Fruit fly (Drosophila melanogaster) whole organism, wandering third instar larva: ENCODE measurements around the gene Tps1.

Experiments used
- Abd-B ChIP-seq: fragments of >200 bp; optimal IDR thresholded peaks from 2 replicates; lab custom pipeline; 2017; ENCODE audit warnings: missing biosample characterization, missing genetic modification characterization
- CG32264 ChIP-seq: fragments of 200-800 bp; sonication (Bioruptor generic); optimal IDR thresholded peaks from 2 replicates; lab custom pipeline; 2016; ENCODE audit warnings: missing biosample characterization, missing genetic modification characterization
- CG9705 ChIP-seq: fragments of 200-800 bp; sonication (Bioruptor generic); optimal IDR thresholded peaks from 2 replicates; lab custom pipeline; 2018; ENCODE audit warnings: missing biosample characterization, mild to moderate bottlenecking, missing genetic modification characterization
- CrebA ChIP-seq: fragments of 200-800 bp; sonication (Bioruptor generic); optimal IDR thresholded peaks from 2 replicates; lab custom pipeline; 2016; ENCODE audit warnings: missing biosample characterization, mild to moderate bottlenecking, missing genetic modification characterization, borderline replicate concordance
- Dfd ChIP-seq: fragments of >200 bp; optimal IDR thresholded peaks from 2 replicates; lab custom pipeline; 2017; ENCODE audit warnings: missing biosample characterization, missing genetic modification characterization
- Dif ChIP-seq: fragments of 200-275, 200-300 bp; sonication (Bioruptor generic); optimal IDR thresholded peaks from 2 replicates; lab custom pipeline; 2018; ENCODE audit warnings: missing biosample characterization, missing genetic modification characterization; ENCODE audit not compliant: partially characterized antibody
- GATAd ChIP-seq: sonication (Bioruptor generic); optimal IDR thresholded peaks from 2 replicates; lab custom pipeline; 2016; ENCODE audit warnings: missing biosample characterization, missing genetic modification characterization
- HLH106 ChIP-seq: fragments of 200-800 bp; optimal IDR thresholded peaks from 3 replicates; lab custom pipeline; 2019; ENCODE audit warnings: missing biosample characterization, mild to moderate bottlenecking, missing genetic modification characterization, moderate library complexity
- Hnf4 ChIP-seq: fragments of 200-800 bp; sonication (Bioruptor generic); optimal IDR thresholded peaks from 2 replicates; lab custom pipeline; 2016; ENCODE audit warnings: missing biosample characterization, mild to moderate bottlenecking, missing genetic modification characterization
- Hr78 ChIP-seq: fragments of >200 bp; optimal IDR thresholded peaks from 2 replicates; lab custom pipeline; 2017; ENCODE audit warnings: missing biosample characterization, missing genetic modification characterization
- Hr83 ChIP-seq: fragments of 200-300 bp; sonication (Bioruptor generic); optimal IDR thresholded peaks from 2 replicates; lab custom pipeline; 2016; ENCODE audit warnings: missing biosample characterization, mild to moderate bottlenecking, missing genetic modification characterization, moderate library complexity; ENCODE audit not compliant: poor library complexity, severe bottlenecking
- Jra ChIP-seq: sonication (Bioruptor generic); optimal IDR thresholded peaks from 2 replicates; lab custom pipeline; 2016; ENCODE audit warnings: missing biosample characterization, missing genetic modification characterization
- Mio ChIP-seq: sonication (Bioruptor generic); optimal IDR thresholded peaks from 2 replicates; lab custom pipeline; 2016; ENCODE audit warnings: missing biosample characterization, missing genetic modification characterization
- Myc ChIP-seq: fragments of >200 bp; optimal IDR thresholded peaks from 2 replicates; lab custom pipeline; 2017
- N ChIP-seq: fragments of >200 bp; optimal IDR thresholded peaks from 2 replicates; lab custom pipeline; 2018; ENCODE audit warnings: missing biosample characterization, missing external identifiers, missing genetic modification characterization
- OdsH ChIP-seq: fragments of 200-800 bp; sonication (Bioruptor generic); optimal IDR thresholded peaks from 2 replicates; lab custom pipeline; 2016; ENCODE audit warnings: missing biosample characterization, mild to moderate bottlenecking, missing genetic modification characterization
- Rel ChIP-seq, 2 experiments: fragments of 200-800 bp; sonication (Bioruptor generic) in 1 of 2; optimal IDR thresholded peaks; 2 replicates in 1 of 2; 3 replicates in 1 of 2; lab custom pipeline; 2016 to 2019; ENCODE audit warnings: mild to moderate bottlenecking in 2 of 2, missing biosample characterization in 2 of 2, missing genetic modification characterization in 2 of 2, moderate library complexity in 1 of 2
- Sp1 ChIP-seq: fragments of 200-800 bp; sonication (Bioruptor generic); optimal IDR thresholded peaks from 3 replicates; lab custom pipeline; 2019; ENCODE audit warnings: missing biosample characterization, mild to moderate bottlenecking, missing genetic modification characterization, moderate library complexity
- Vsx2 ChIP-seq: fragments of 200-300, 225-300 bp; sonication (Bioruptor generic); optimal IDR thresholded peaks from 2 replicates; lab custom pipeline; 2018; ENCODE audit warnings: missing biosample characterization, missing genetic modification characterization; ENCODE audit not compliant: partially characterized antibody
- br ChIP-seq: fragments of 200-800 bp; sonication (Bioruptor generic); optimal IDR thresholded peaks from 2 replicates; lab custom pipeline; 2016; ENCODE audit warnings: missing biosample characterization, missing genetic modification characterization
- brk ChIP-seq: fragments of 200-800 bp; sonication (Bioruptor generic); optimal IDR thresholded peaks from 2 replicates; lab custom pipeline; 2016; ENCODE audit warnings: missing biosample characterization, mild to moderate bottlenecking, missing genetic modification characterization
- dl ChIP-seq, 2 experiments: fragments of 175-275, 200-275 bp in 1 of 2; fragments of 200-275 bp in 1 of 2; sonication (Bioruptor generic); optimal IDR thresholded peaks; lab custom pipeline; 2018; ENCODE audit warnings: mild to moderate bottlenecking in 2 of 2, missing biosample characterization in 2 of 2, missing genetic modification characterization in 2 of 2, moderate library complexity in 2 of 2; ENCODE audit not compliant: partially characterized antibody in 2 of 2, insufficient read depth in 1 of 2
- dmrt93B ChIP-seq: fragments of 200-800 bp; sonication (Bioruptor generic); optimal IDR thresholded peaks from 2 replicates; lab custom pipeline; 2018; ENCODE audit warnings: missing biosample characterization, mild to moderate bottlenecking, missing genetic modification characterization
- dsf ChIP-seq: sonication (Bioruptor generic); optimal IDR thresholded peaks from 2 replicates; lab custom pipeline; 2016; ENCODE audit warnings: missing biosample characterization, missing genetic modification characterization, borderline replicate concordance
- ey ChIP-seq: fragments of 200-800 bp; sonication (Bioruptor generic); optimal IDR thresholded peaks from 2 replicates; lab custom pipeline; 2016; ENCODE audit warnings: missing biosample characterization, missing genetic modification characterization
- foxo ChIP-seq, 2 experiments: fragments of 200-800 bp; sonication (Bioruptor generic); optimal IDR thresholded peaks; 2 replicates in 1 of 2; 3 replicates in 1 of 2; lab custom pipeline; 2016 to 2017; ENCODE audit warnings: missing biosample characterization in 2 of 2, missing genetic modification characterization in 2 of 2
- fru ChIP-seq: fragments of 200-800 bp; sonication (Bioruptor generic); optimal IDR thresholded peaks from 3 replicates; lab custom pipeline; 2016; ENCODE audit warnings: missing biosample characterization, mild to moderate bottlenecking, missing genetic modification characterization
- h ChIP-seq: fragments of 200-800 bp; sonication (Bioruptor generic); optimal IDR thresholded peaks from 3 replicates; lab custom pipeline; 2016; ENCODE audit warnings: missing biosample characterization, mild to moderate bottlenecking, missing genetic modification characterization
- jim ChIP-seq: fragments of 175-275, 200-325 bp; sonication (Bioruptor generic); optimal IDR thresholded peaks from 2 replicates; lab custom pipeline; 2016; ENCODE audit warnings: missing biosample characterization, mild to moderate bottlenecking, missing genetic modification characterization
- lola ChIP-seq: fragments of >200 bp; optimal IDR thresholded peaks from 2 replicates; lab custom pipeline; 2017; ENCODE audit warnings: missing biosample characterization, missing genetic modification characterization
- pan ChIP-seq: fragments of >200 bp; optimal IDR thresholded peaks from 2 replicates; lab custom pipeline; 2017
- psq ChIP-seq: fragments of 200-800 bp; sonication (Bioruptor generic); optimal IDR thresholded peaks from 3 replicates; lab custom pipeline; 2017; ENCODE audit warnings: missing biosample characterization, mild to moderate bottlenecking, missing genetic modification characterization, moderate library complexity
- rgr ChIP-seq: fragments of 200-800 bp; sonication (Bioruptor generic); optimal IDR thresholded peaks from 3 replicates; lab custom pipeline; 2016; ENCODE audit warnings: missing biosample characterization, mild to moderate bottlenecking, missing genetic modification characterization
- sage ChIP-seq: fragments of 200-800 bp; sonication (Bioruptor generic); optimal IDR thresholded peaks from 2 replicates; lab custom pipeline; 2016; ENCODE audit warnings: missing biosample characterization, mild to moderate bottlenecking, missing genetic modification characterization
- sv ChIP-seq: fragments of 200-800 bp; sonication (Bioruptor generic); optimal IDR thresholded peaks from 3 replicates; lab custom pipeline; 2016; ENCODE audit warnings: missing biosample characterization, missing genetic modification characterization
- tai ChIP-seq: sonication (Bioruptor generic); optimal IDR thresholded peaks from 2 replicates; lab custom pipeline; 2016; ENCODE audit warnings: missing biosample characterization, missing genetic modification characterization
- usp ChIP-seq: fragments of >200 bp; optimal IDR thresholded peaks from 2 replicates; lab custom pipeline; 2017; ENCODE audit warnings: missing biosample characterization, missing genetic modification characterization
- woc ChIP-seq: sonication (Bioruptor generic); optimal IDR thresholded peaks from 2 replicates; lab custom pipeline; 2016; ENCODE audit warnings: missing biosample characterization, mild to moderate bottlenecking, missing genetic modification characterization

The Tps1 gene

dm6 chr2L:4371516-4372136 is 16.5 kb upstream of the Tps1 start:
- peak; percentile 30 for TF ChIP-seq sage
- peak; percentile 37 for TF ChIP-seq CG9705 (GFP tag; lab: Kevin White, UChicago)
- no peak for TF ChIP-seq Hr78 (GFP tag; lab: Kevin White, UChicago)
- no peak for TF ChIP-seq pan (lab: Kevin White, UChicago)
- no peak for TF ChIP-seq Mio (GFP tag; lab: Kevin White, UChicago)
- TF ChIP-seq Myc (lab: Kevin White, UChicago), result no peak
- TF ChIP-seq dl (GFP tag; optimal IDR thresholded peaks at IDR 0.05; lab: Kevin White, UChicago; ENCODE audit: insufficient read depth in 1 of 2, partially characterized antibody in 2 of 2), result peak in 1 of 2 experiments; percentile 24
- peak; percentile 66 for TF ChIP-seq h
- no peak for TF ChIP-seq jim (GFP tag; lab: Kevin White, UChicago)
- TF ChIP-seq CG32264 (GFP tag; lab: Kevin White, UChicago), result no peak
- peak; percentile 67 for TF ChIP-seq OdsH (GFP tag; lab: Kevin White, UChicago)
- TF ChIP-seq Sp1 (GFP tag; lab: Kevin White, UChicago), result peak; percentile 76
- peak; percentile 37 for TF ChIP-seq ey (GFP tag; lab: Kevin White, UChicago)
- TF ChIP-seq psq (GFP tag; lab: Kevin White, UChicago), result peak; percentile 68
- TF ChIP-seq Hnf4 (GFP tag; lab: Kevin White, UChicago), result peak; percentile 17
- peak; percentile 74 for TF ChIP-seq woc
- TF ChIP-seq br, result peak; percentile 57
- no peak for TF ChIP-seq tai (GFP tag; lab: Kevin White, UChicago)
- no peak for TF ChIP-seq usp
- TF ChIP-seq HLH106 (tag; lab: Kevin White, UChicago), result peak; percentile 73
- TF ChIP-seq Vsx2 (GFP tag; lab: Kevin White, UChicago), result peak; percentile 65
- peak; percentile 50 for TF ChIP-seq N (GFP tag; lab: Kevin White, UChicago)
- TF ChIP-seq dsf (GFP tag; lab: Kevin White, UChicago), result no peak
- TF ChIP-seq sv (GFP tag; lab: Kevin White, UChicago), result no peak
- TF ChIP-seq fru (GFP tag; lab: Kevin White, UChicago), result peak; percentile 52
- no peak for TF ChIP-seq Rel (GFP tag; optimal IDR thresholded peaks at IDR 0.05; lab: Kevin White, UChicago)
- no peak for TF ChIP-seq Rel (tag; optimal IDR thresholded peaks at IDR 0.05; lab: Kevin White, UChicago)
- TF ChIP-seq Jra (GFP tag; lab: Kevin White, UChicago), result peak; percentile 41
- TF ChIP-seq Hr83 (GFP tag; lab: Kevin White, UChicago), result peak; percentile 68
- TF ChIP-seq Dfd (GFP tag; lab: Kevin White, UChicago), result no peak
- TF ChIP-seq Dif, result peak; percentile 58
- TF ChIP-seq lola, result no peak
- peak in 1 of 2 experiments; percentile 72 for TF ChIP-seq foxo (GFP tag; optimal IDR thresholded peaks at IDR 0.05; lab: Kevin White, UChicago)
- TF ChIP-seq brk, result no peak
- TF ChIP-seq dmrt93B (GFP tag; lab: Kevin White, UChicago), result peak; percentile 27
- TF ChIP-seq CrebA (GFP tag; lab: Kevin White, UChicago), result no peak
- no peak for TF ChIP-seq GATAd
- TF ChIP-seq Abd-B, result no peak
- peak; percentile 67 for TF ChIP-seq rgr (GFP tag; lab: Kevin White, UChicago)
- TF ChIP-seq, all 38 proteins: peak for 21

dm6 chr2L:4372802-4373570 is 15.1 kb upstream of the Tps1 start:
- TF ChIP-seq Abd-B, result no peak
- no peak for TF ChIP-seq HLH106 (tag; lab: Kevin White, UChicago)
- no peak for TF ChIP-seq Sp1 (GFP tag; lab: Kevin White, UChicago)
- TF ChIP-seq woc, result no peak
- TF ChIP-seq ey (GFP tag; lab: Kevin White, UChicago), result no peak
- TF ChIP-seq Myc (lab: Kevin White, UChicago), result no peak
- no peak for TF ChIP-seq Hr83 (GFP tag; lab: Kevin White, UChicago)
- no peak for TF ChIP-seq pan (lab: Kevin White, UChicago)
- TF ChIP-seq br, result no peak
- TF ChIP-seq Mio (GFP tag; lab: Kevin White, UChicago), result no peak
- TF ChIP-seq Hnf4 (GFP tag; lab: Kevin White, UChicago), result no peak
- TF ChIP-seq h, result no peak
- TF ChIP-seq Dfd (GFP tag; lab: Kevin White, UChicago), result no peak
- TF ChIP-seq GATAd, result no peak
- TF ChIP-seq OdsH (GFP tag; lab: Kevin White, UChicago), result no peak
- no peak for TF ChIP-seq Vsx2 (GFP tag; lab: Kevin White, UChicago)
- no peak for TF ChIP-seq dmrt93B (GFP tag; lab: Kevin White, UChicago)
- no peak for TF ChIP-seq Jra (GFP tag; lab: Kevin White, UChicago)
- no peak for TF ChIP-seq Dif
- TF ChIP-seq lola, result no peak
